Worm (Caenorhabditis elegans): ENCODE measurements around the gene str-20.

- TF ChIP-seq tra-4 (tag; optimal IDR thresholded peaks at IDR 0.05) (no peak), sea-1 (GFP tag; conservative IDR thresholded peaks at IDR 0.05) (no peak), ama-1 (optimal IDR thresholded peaks at IDR 0.05) (no peak), flt-1 (GFP tag; IDR thresholded peaks at IDR 0.05) (no peak), tbx-37 (GFP tag; conservative IDR thresholded peaks at IDR 0.05) (no peak)
Observed at ce11 chrV:773256-773655, 17.0 kb downstream of the str-20 start, which contains the start of gene sti-1.

Data from whole organism, early embryonic.